Worm (Caenorhabditis elegans) whole organism, L1 larva: ENCODE results near the gene pqn-29.
A peak's percentile ranks its signal among the peaks of the same experiment; 100 is the strongest.

Experiments used
- C34B4.2 ChIP-seq: sonication (generic microtip); optimal IDR thresholded peaks from 2 replicates; lab custom pipeline; 2017; ENCODE audit warnings: mild to moderate bottlenecking, missing genetic modification characterization, missing compliant biosample characterization
- alr-1 ChIP-seq: fragments of 200-800 bp; sonication (Bioruptor generic); optimal IDR thresholded peaks from 2 replicates; lab custom pipeline; 2018; ENCODE audit warnings: borderline replicate concordance, mild to moderate bottlenecking, missing genetic modification characterization, missing compliant biosample characterization
- blmp-1 ChIP-seq: fragments of 150-350 bp; optimal IDR thresholded peaks from 2 replicates; lab custom pipeline; 2014; ENCODE audit warnings: missing biosample characterization, missing genetic modification characterization
- ceh-8 ChIP-seq: fragments of 200-800 bp; sonication (Bioruptor generic); optimal IDR thresholded peaks from 2 replicates; lab custom pipeline; 2018; ENCODE audit warnings: mild to moderate bottlenecking, missing genetic modification characterization, moderate library complexity, missing compliant biosample characterization
- dsc-1 ChIP-seq: sonication (generic microtip); optimal IDR thresholded peaks from 2 replicates; lab custom pipeline; 2016; ENCODE audit warnings: mild to moderate bottlenecking, missing genetic modification characterization, missing compliant biosample characterization
- efl-1 ChIP-seq, 4 experiments: fragments of 150-350 bp; optimal IDR thresholded peaks in 3 of 4; peaks in 1 of 4; 1 replicate in 1 of 4; 2 replicates in 3 of 4; lab custom pipeline; 2014; ENCODE audit warnings: missing biosample characterization in 2 of 4, missing genetic modification characterization in 2 of 4, missing genetic modification reagents in 2 of 4
- elt-3 ChIP-seq, 6 experiments: fragments of 150-350 bp in 1 of 6; sonication (generic microtip); optimal IDR thresholded peaks; 2 replicates each; lab custom pipeline; 2017 to 2018; ENCODE audit warnings: missing biosample characterization in 6 of 6, missing genetic modification characterization in 6 of 6, inconsistent platforms in 1 of 6
- fkh-4 ChIP-seq: sonication (generic microtip); optimal IDR thresholded peaks from 2 replicates; lab custom pipeline; 2016; ENCODE audit warnings: missing compliant biosample characterization, missing genetic modification characterization, borderline replicate concordance
- isw-1 ChIP-seq: fragments of 200-800 bp; sonication (Bioruptor generic); IDR thresholded peaks from 2 replicates; pipeline ENCODE4 v1.3.6; 2022; ENCODE audit warnings: missing genetic modification characterization, missing compliant biosample characterization
- lin-14 ChIP-seq: fragments of 200-800 bp; sonication (Bioruptor generic); optimal IDR thresholded peaks from 2 replicates; lab custom pipeline; 2018; ENCODE audit warnings: mild to moderate bottlenecking, missing genetic modification characterization, moderate library complexity, missing compliant biosample characterization
- lin-35 ChIP-seq, 2 experiments: fragments of 150-350 bp; optimal IDR thresholded peaks; 2 replicates each; lab custom pipeline; 2014; ENCODE audit warnings: missing biosample characterization in 2 of 2, missing genetic modification characterization in 2 of 2, missing genetic modification reagents in 2 of 2
- lir-3 ChIP-seq: sonication (generic microtip); optimal IDR thresholded peaks from 2 replicates; lab custom pipeline; 2016; ENCODE audit warnings: mild to moderate bottlenecking, missing genetic modification characterization, moderate library complexity, missing compliant biosample characterization; ENCODE audit not compliant: poor library complexity
- lsy-2 ChIP-seq, 2 experiments: fragments of 150-350 bp; optimal IDR thresholded peaks; 2 replicates each; lab custom pipeline; 2014; ENCODE audit warnings: missing biosample characterization in 2 of 2, missing genetic modification characterization in 2 of 2
- mdl-1 ChIP-seq, 2 experiments: fragments of 150-350 bp; optimal IDR thresholded peaks; 2 replicates each; lab custom pipeline; 2014 to 2017; ENCODE audit warnings: missing biosample characterization in 2 of 2, missing genetic modification characterization in 2 of 2, inconsistent platforms in 1 of 2
- mep-1 ChIP-seq: fragments of 150-350 bp; optimal IDR thresholded peaks from 2 replicates; lab custom pipeline; 2014; ENCODE audit warnings: missing biosample characterization, missing genetic modification characterization
- nhr-20 ChIP-seq: sonication (generic microtip); optimal IDR thresholded peaks from 2 replicates; lab custom pipeline; 2016; ENCODE audit warnings: mild to moderate bottlenecking, missing genetic modification characterization, missing compliant biosample characterization
- nhr-47 ChIP-seq: sonication (generic microtip); optimal IDR thresholded peaks from 2 replicates; lab custom pipeline; 2016; ENCODE audit warnings: mild to moderate bottlenecking, missing genetic modification characterization, moderate library complexity, missing compliant biosample characterization
- nhr-71 ChIP-seq: sonication (generic microtip); optimal IDR thresholded peaks from 2 replicates; lab custom pipeline; 2016; ENCODE audit warnings: mild to moderate bottlenecking, missing genetic modification characterization, moderate library complexity, missing compliant biosample characterization
- nhr-85 ChIP-seq: sonication (generic microtip); peaks from one replicate; lab custom pipeline; 2016; ENCODE audit warnings: missing genetic modification characterization, inconsistent platforms, missing compliant biosample characterization
- rnt-1 ChIP-seq: sonication (generic microtip); optimal IDR thresholded peaks from 2 replicates; lab custom pipeline; 2016; ENCODE audit warnings: mild to moderate bottlenecking, missing genetic modification characterization, moderate library complexity, missing compliant biosample characterization
- snu-23 ChIP-seq: sonication (generic microtip); optimal IDR thresholded peaks from 2 replicates; lab custom pipeline; 2016; ENCODE audit warnings: missing genetic modification characterization, missing compliant biosample characterization
- swsn-7 ChIP-seq: sonication (generic microtip); optimal IDR thresholded peaks from 2 replicates; lab custom pipeline; 2016; ENCODE audit warnings: missing genetic modification characterization, missing compliant biosample characterization
- tbx-2 ChIP-seq: sonication (generic microtip); optimal IDR thresholded peaks from 2 replicates; lab custom pipeline; 2016; ENCODE audit warnings: missing genetic modification characterization, missing compliant biosample characterization
- unc-130 ChIP-seq: fragments of 150-350 bp; optimal IDR thresholded peaks from 2 replicates; lab custom pipeline; 2017; ENCODE audit warnings: missing biosample characterization, missing genetic modification characterization, inconsistent platforms
- unc-98 ChIP-seq: fragments of 200-800 bp; sonication (Bioruptor generic); IDR thresholded peaks from 2 replicates; pipeline ENCODE4 v1.3.6; 2022; ENCODE audit warnings: missing genetic modification characterization, missing compliant biosample characterization
- vab-15 ChIP-seq: sonication (generic microtip); optimal IDR thresholded peaks from 2 replicates; lab custom pipeline; 2017; ENCODE audit warnings: missing genotype, mild to moderate bottlenecking, missing genetic modification characterization, missing compliant biosample characterization
- ztf-4 ChIP-seq: fragments of 150-350 bp; optimal IDR thresholded peaks from 2 replicates; lab custom pipeline; 2014; ENCODE audit warnings: missing biosample characterization, missing genetic modification characterization

The pqn-29 gene

ce11 chrIII:4612334-4612953 lies 33.7 kb downstream of the pqn-29 start, which contains the start of gene sel-2 (continued):
- TF ChIP-seq fkh-4 (tag; lab: Kevin White, UChicago) (no peak), nhr-85 (tag; lab: Kevin White, UChicago) (peak; percentile 58), tbx-2 (tag; lab: Kevin White, UChicago) (no peak), isw-1 (no peak), vab-15 (tag; lab: Kevin White, UChicago) (no peak), elt-3 (tag; optimal IDR thresholded peaks at IDR 0.05; lab: Kevin White, UChicago) (peak in 1 of 6 experiments; percentile 20), unc-98 (GFP tag; lab: Robert Waterston, UW) (no peak), mep-1 (tag; lab: Kevin White, UChicago) (peak; percentile 62), lir-3 (tag; lab: Kevin White, UChicago) (no peak), C34B4.2 (tag; lab: Kevin White, UChicago) (no peak), blmp-1 (tag; lab: Kevin White, UChicago) (peak; percentile 37)

- TF ChIP-seq rnt-1 (tag; lab: Kevin White, UChicago) (peak; percentile 21), swsn-7 (no peak)
- TF ChIP-seq, all 84 proteins: peak for 1
Observed at ce11 chrIII:4603837-4604236, 42.3 kb downstream of the pqn-29 start.

- TF ChIP-seq nhr-85 (tag; lab: Kevin White, UChicago) (peak; percentile 43), ceh-8 (GFP tag; lab: Kevin White, UChicago) (no peak)
Observed at ce11 chrIII:4601286-4601685, 44.9 kb downstream of the pqn-29 start.

- TF ChIP-seq unc-130 (tag; lab: Kevin White, UChicago) (no peak), lsy-2 (tag; optimal IDR thresholded peaks at IDR 0.05; lab: Kevin White, UChicago) (peak in 1 of 2 experiments; percentile 23), alr-1 (no peak), ztf-4 (tag; lab: Kevin White, UChicago) (peak; percentile 32), nhr-20 (tag; lab: Kevin White, UChicago) (peak; percentile 9), snu-23 (peak; percentile 22), nhr-47 (no peak), nhr-71 (tag; lab: Kevin White, UChicago) (peak; percentile 34), lin-14 (GFP tag; lab: Kevin White, UChicago) (peak; percentile 71), elt-3 (tag; optimal IDR thresholded peaks at IDR 0.05; lab: Kevin White, UChicago) (peak in 5 of 6 experiments; percentile 40 to 85 (median 51)), lin-35 (GFP tag; optimal IDR thresholded peaks at IDR 0.05; lab: Kevin White, UChicago) (peak in 1 of 2 experiments; percentile 15), mdl-1 (tag; optimal IDR thresholded peaks at IDR 0.05; lab: Kevin White, UChicago) (peak in 1 of 2 experiments; percentile 24), efl-1 (optimal IDR thresholded peaks at IDR 0.05; lab: Kevin White, UChicago) (peak in 1 of 2 experiments; percentile 5), efl-1 (GFP tag; optimal IDR thresholded peaks at IDR 0.05 in 1 of 2; lab: Kevin White, UChicago) (no peak), swsn-7 (no peak), nhr-85 (tag; lab: Kevin White, UChicago) (peak; percentile 3), rnt-1 (tag; lab: Kevin White, UChicago) (peak; percentile 47)
Observed at ce11 chrIII:4600139-4600762, 45.9 kb downstream of the pqn-29 start, which contains the start of gene mab-21. TSS of gene mab-21 (plus strand) at chrIII:4600753.

- TF ChIP-seq nhr-85 (tag; lab: Kevin White, UChicago) (peak; percentile 43), dsc-1 (tag; lab: Kevin White, UChicago) (no peak)
Observed at ce11 chrIII:4595771-4596227, 50.3 kb downstream of the pqn-29 start, which contains the start of gene asb-1. TSS of gene asb-1 (minus strand) at chrIII:4595821.
